Fruit fly (Drosophila melanogaster) whole organism, embryonic: ENCODE measurements around the gene CG7564.

ENCODE experiments used
- Adf1 ChIP-seq: fragments of 200-800 bp; sonication (Bioruptor generic); IDR thresholded peaks from 2 replicates; pipeline ENCODE4 v1.3.6; 2022; ENCODE audit warnings: missing biosample characterization, missing genetic modification characterization
- B-H2 ChIP-seq: fragments of 200-800 bp; sonication (Bioruptor generic); optimal IDR thresholded peaks from 2 replicates; lab custom pipeline; 2018; ENCODE audit warnings: missing biosample characterization, mild to moderate bottlenecking, missing genetic modification characterization
- Blimp-1 ChIP-seq: fragments of 200-800 bp; sonication (Bioruptor generic); optimal IDR thresholded peaks from 3 replicates; lab custom pipeline; 2018; ENCODE audit warnings: missing biosample characterization, missing genetic modification characterization, mild to moderate bottlenecking, moderate library complexity, missing genetic modification reagents
- BtbVII ChIP-seq: fragments of 200-800 bp; sonication (Bioruptor generic); optimal IDR thresholded peaks from 3 replicates; lab custom pipeline; 2017; ENCODE audit warnings: missing biosample characterization, mild to moderate bottlenecking, missing genetic modification characterization
- CG10147 ChIP-seq: fragments of 200-800 bp; sonication (Bioruptor generic); optimal IDR thresholded peaks from 2 replicates; lab custom pipeline; 2019; ENCODE audit warnings: missing biosample characterization, mild to moderate bottlenecking, missing genetic modification characterization, moderate library complexity
- CG1024 ChIP-seq: fragments of 200-800 bp; sonication (Bioruptor generic); IDR thresholded peaks from 2 replicates; pipeline ENCODE4 v1.3.6; 2022; ENCODE audit warnings: missing biosample characterization, missing genetic modification characterization
- CG10321 ChIP-seq: fragments of 200-800 bp; sonication (Bioruptor generic); IDR thresholded peaks from 2 replicates; pipeline ENCODE4 v1.3.6; 2022; ENCODE audit warnings: missing biosample characterization, missing genetic modification characterization
- CG13624 ChIP-seq: fragments of 200-800 bp; sonication (Bioruptor generic); optimal IDR thresholded peaks from 2 replicates; lab custom pipeline; 2016; ENCODE audit warnings: missing biosample characterization, missing genetic modification characterization
- CG14050 ChIP-seq: fragments of 200-800 bp; sonication (Bioruptor generic); IDR thresholded peaks from 3 replicates; pipeline ENCODE4 v1.3.6; 2022; ENCODE audit warnings: missing biosample characterization, missing genetic modification characterization
- CG15479 ChIP-seq: fragments of 200-800 bp; sonication (Bioruptor generic); optimal IDR thresholded peaks from 3 replicates; lab custom pipeline; 2019; ENCODE audit warnings: missing biosample characterization, mild to moderate bottlenecking, missing genetic modification characterization, moderate library complexity
- CG16813 ChIP-seq: fragments of 200-800 bp; sonication (Bioruptor generic); IDR thresholded peaks from 3 replicates; pipeline ENCODE4 v1.3.6; 2022; ENCODE audit warnings: missing biosample characterization, missing genetic modification characterization; ENCODE audit not compliant: partially characterized antibody
- CG17385 ChIP-seq: fragments of 200-800 bp; sonication (Bioruptor generic); optimal IDR thresholded peaks from 3 replicates; lab custom pipeline; 2018; ENCODE audit warnings: missing biosample characterization, mild to moderate bottlenecking, missing genetic modification characterization
- CG1792 ChIP-seq: fragments of 200-800 bp; sonication (Bioruptor generic); optimal IDR thresholded peaks from 2 replicates; lab custom pipeline; 2016; ENCODE audit warnings: missing biosample characterization, missing genetic modification characterization
- CG18619 ChIP-seq: fragments of 200-800 bp; sonication (Bioruptor generic); optimal IDR thresholded peaks from 3 replicates; lab custom pipeline; 2017; ENCODE audit warnings: missing biosample characterization, mild to moderate bottlenecking, missing genetic modification characterization
- CG2116 ChIP-seq: fragments of 200-800 bp; sonication (Bioruptor generic); optimal IDR thresholded peaks from 3 replicates; lab custom pipeline; 2018; ENCODE audit warnings: missing biosample characterization, mild to moderate bottlenecking, missing genetic modification characterization
- CG30020 ChIP-seq: fragments of 200-800 bp; optimal IDR thresholded peaks from 2 replicates; lab custom pipeline; 2019; ENCODE audit warnings: missing biosample characterization, mild to moderate bottlenecking, missing genetic modification characterization, moderate library complexity
- CG31441 ChIP-seq: fragments of 200-800 bp; sonication (Bioruptor generic); IDR thresholded peaks from 2 replicates; pipeline ENCODE4 v1.3.6; 2022; ENCODE audit warnings: missing biosample characterization, missing genetic modification characterization
- CG3995 ChIP-seq: fragments of 200-800 bp; sonication (Bioruptor generic); optimal IDR thresholded peaks from 3 replicates; lab custom pipeline; 2016; ENCODE audit warnings: missing biosample characterization, missing genetic modification characterization
- CG4730 ChIP-seq: fragments of 200-800 bp; sonication (Bioruptor generic); IDR thresholded peaks from 2 replicates; pipeline ENCODE4 v1.3.6; 2022; ENCODE audit warnings: missing biosample characterization, missing genetic modification characterization
- CG7556 ChIP-seq: fragments of 200-800 bp; sonication (Bioruptor generic); optimal IDR thresholded peaks from 2 replicates; lab custom pipeline; 2017; ENCODE audit warnings: missing biosample characterization, mild to moderate bottlenecking, missing genetic modification characterization
- CG7745 ChIP-seq: fragments of 200-800 bp; sonication (Bioruptor generic); optimal IDR thresholded peaks from 2 replicates; lab custom pipeline; 2018; ENCODE audit warnings: missing biosample characterization, mild to moderate bottlenecking, missing genetic modification characterization, moderate library complexity
- CG9797 ChIP-seq: fragments of 200-800 bp; sonication (Bioruptor generic); optimal IDR thresholded peaks from 3 replicates; lab custom pipeline; 2018; ENCODE audit warnings: missing biosample characterization, mild to moderate bottlenecking, missing genetic modification characterization
- Dad ChIP-seq: fragments of 200-800 bp; sonication (Bioruptor generic); optimal IDR thresholded peaks from 3 replicates; lab custom pipeline; 2016; ENCODE audit warnings: missing biosample characterization, missing genetic modification characterization
- Dp ChIP-seq: fragments of 200-800 bp; sonication (Bioruptor generic); optimal IDR thresholded peaks from 2 replicates; lab custom pipeline; 2018; ENCODE audit warnings: missing biosample characterization, mild to moderate bottlenecking, missing genetic modification characterization, moderate library complexity
- Fer3 ChIP-seq: fragments of 200-800 bp; sonication (Bioruptor generic); optimal IDR thresholded peaks from 2 replicates; lab custom pipeline; 2018; ENCODE audit warnings: missing biosample characterization, mild to moderate bottlenecking, missing genetic modification characterization, moderate library complexity
- Hr39 ChIP-seq: fragments of >200 bp; optimal IDR thresholded peaks from 2 replicates; lab custom pipeline; 2017
- Opbp ChIP-seq: fragments of 200-800 bp; sonication (Bioruptor generic); IDR thresholded peaks from 3 replicates; pipeline ENCODE4 v1.3.6; 2022; ENCODE audit warnings: missing biosample characterization, missing genetic modification characterization; ENCODE audit not compliant: partially characterized antibody
- Optix ChIP-seq: fragments of 200-800 bp; sonication (Bioruptor generic); IDR thresholded peaks from 3 replicates; pipeline ENCODE4 v1.3.6; 2022; ENCODE audit warnings: missing biosample characterization, missing genetic modification characterization
- PHDP ChIP-seq: fragments of 200-800 bp; sonication (Bioruptor generic); optimal IDR thresholded peaks from 3 replicates; lab custom pipeline; 2018; ENCODE audit warnings: missing biosample characterization, mild to moderate bottlenecking, missing genetic modification characterization, moderate library complexity
- Ptx1 ChIP-seq: fragments of 200-800 bp; sonication (Bioruptor generic); IDR thresholded peaks from 2 replicates; pipeline ENCODE4 v1.3.6; 2022; ENCODE audit warnings: missing biosample characterization, missing genetic modification characterization
- Scr ChIP-seq: fragments of 200-800 bp; sonication (Bioruptor generic); IDR thresholded peaks from 2 replicates; pipeline ENCODE4 v1.3.6; 2022; ENCODE audit warnings: missing biosample characterization, missing genetic modification characterization; ENCODE audit not compliant: partially characterized antibody
- Ssrp ChIP-seq: fragments of 200-800 bp; sonication (Bioruptor generic); optimal IDR thresholded peaks from 2 replicates; lab custom pipeline; 2018; ENCODE audit warnings: missing biosample characterization, mild to moderate bottlenecking, missing genetic modification characterization, moderate library complexity
- btn ChIP-seq: fragments of 200-800 bp; sonication (Bioruptor generic); optimal IDR thresholded peaks from 2 replicates; lab custom pipeline; 2016; ENCODE audit warnings: missing biosample characterization, missing genetic modification characterization
- crol ChIP-seq: fragments of 200-800 bp; sonication (Bioruptor generic); IDR thresholded peaks from 2 replicates; pipeline ENCODE4 v1.3.6; 2022; ENCODE audit warnings: missing biosample characterization, missing genetic modification characterization
- dm ChIP-seq: fragments of 200-800 bp; sonication (Bioruptor generic); optimal IDR thresholded peaks from 3 replicates; lab custom pipeline; 2016; ENCODE audit warnings: missing biosample characterization, missing genetic modification characterization
- fd102C ChIP-seq: fragments of 200-800 bp; sonication (Bioruptor generic); optimal IDR thresholded peaks from 2 replicates; lab custom pipeline; 2018; ENCODE audit warnings: missing biosample characterization, mild to moderate bottlenecking, missing genetic modification characterization, moderate library complexity
- gem ChIP-seq: fragments of 200-800 bp; sonication (Bioruptor generic); optimal IDR thresholded peaks from 2 replicates; lab custom pipeline; 2019; ENCODE audit warnings: missing biosample characterization, mild to moderate bottlenecking, missing genetic modification characterization, moderate library complexity
- gsb ChIP-seq: fragments of 200-800 bp; sonication (Bioruptor generic); IDR thresholded peaks from 2 replicates; pipeline ENCODE4 v1.3.6; 2022; ENCODE audit warnings: missing biosample characterization, missing genetic modification characterization
- gsb-n ChIP-seq: fragments of 200-800 bp; sonication (Bioruptor generic); optimal IDR thresholded peaks from 3 replicates; lab custom pipeline; 2018; ENCODE audit warnings: missing biosample characterization, mild to moderate bottlenecking, missing genetic modification characterization
- hb ChIP-seq: fragments of 200-800 bp; sonication (Bioruptor generic); IDR thresholded peaks from 3 replicates; pipeline ENCODE4 v1.3.6; 2022; ENCODE audit warnings: missing biosample characterization, missing genetic modification characterization; ENCODE audit not compliant: partially characterized antibody
- jing ChIP-seq: fragments of 200-800 bp; sonication (Bioruptor generic); optimal IDR thresholded peaks from 2 replicates; lab custom pipeline; 2018; ENCODE audit warnings: missing biosample characterization, mild to moderate bottlenecking, missing genetic modification characterization
- mirr ChIP-seq: fragments of 200-800 bp; sonication (Bioruptor generic); optimal IDR thresholded peaks from 3 replicates; lab custom pipeline; 2018; ENCODE audit warnings: missing biosample characterization, mild to moderate bottlenecking, missing genetic modification characterization
- mld ChIP-seq: fragments of 200-800 bp; sonication (Bioruptor generic); IDR thresholded peaks from 3 replicates; pipeline ENCODE4 v1.3.6; 2022; ENCODE audit warnings: missing biosample characterization, missing genetic modification characterization; ENCODE audit not compliant: partially characterized antibody
- odd ChIP-seq: fragments of 200-800 bp; sonication (Bioruptor generic); optimal IDR thresholded peaks from 2 replicates; lab custom pipeline; 2017; ENCODE audit warnings: missing biosample characterization, mild to moderate bottlenecking, missing genetic modification characterization
- peb ChIP-seq: fragments of 200-800 bp; sonication (Bioruptor generic); IDR thresholded peaks from 2 replicates; pipeline ENCODE4 v1.3.6; 2022; ENCODE audit warnings: missing biosample characterization, missing genetic modification characterization
- row ChIP-seq: fragments of 200-800 bp; sonication (Bioruptor generic); IDR thresholded peaks from 3 replicates; pipeline ENCODE4 v1.3.6; 2022; ENCODE audit warnings: missing biosample characterization, missing genetic modification characterization
- slp2 ChIP-seq: fragments of 200-800 bp; sonication (Bioruptor generic); optimal IDR thresholded peaks from 2 replicates; lab custom pipeline; 2016; ENCODE audit warnings: missing biosample characterization, missing genetic modification characterization
- sna ChIP-seq: fragments of 200-800 bp; sonication (Bioruptor generic); IDR thresholded peaks from 2 replicates; pipeline ENCODE4 v1.3.6; 2022; ENCODE audit warnings: missing biosample characterization, missing genetic modification characterization; ENCODE audit not compliant: partially characterized antibody
- toy ChIP-seq: fragments of 200-800 bp; sonication (Bioruptor generic); IDR thresholded peaks from 2 replicates; pipeline ENCODE4 v1.3.6; 2022; ENCODE audit warnings: missing biosample characterization, missing genetic modification characterization
- zen ChIP-seq: fragments of 200-800 bp; sonication (Bioruptor generic); optimal IDR thresholded peaks from 3 replicates; lab custom pipeline; 2018; ENCODE audit warnings: missing biosample characterization, mild to moderate bottlenecking, missing genetic modification characterization, moderate library complexity

The CG7564 gene

dm6 chr3L:17529511-17530194 lies 15.6 kb downstream of the CG7564 start, which contains the start of the genes Edc3 and Nedd4:
Gene Edc3 (minus strand): TSS chr3L:17529861.
Gene Nedd4 (plus strand): TSS chr3L:17530081.
- peak; percentile 32 for TF ChIP-seq PHDP (tag; lab: Kevin White, UChicago)
- no peak for TF ChIP-seq Adf1 (GFP tag; lab: Robert Waterston, UW)
- peak; percentile 46 for TF ChIP-seq CG10147 (GFP tag; lab: Kevin White, UChicago)
- peak; percentile 19 for TF ChIP-seq Dp (GFP tag; lab: Kevin White, UChicago)
- TF ChIP-seq CG2116: peak; percentile 52
- peak; percentile 30 for TF ChIP-seq CG30020 (tag; lab: Kevin White, UChicago)
- TF ChIP-seq gsb (GFP tag; lab: Robert Waterston, UW): no peak
- no peak for TF ChIP-seq CG1792 (GFP tag; lab: Kevin White, UChicago)
- peak; percentile 92 for TF ChIP-seq CG9797 (GFP tag; lab: Kevin White, UChicago)
- no peak for TF ChIP-seq CG7556
- no peak for TF ChIP-seq toy
- peak; percentile 28; the same call in 1 of the 2 replicates for TF ChIP-seq Scr (GFP tag; lab: Robert Waterston, UW)
- TF ChIP-seq btn (GFP tag; lab: Kevin White, UChicago): no peak
- TF ChIP-seq mld: no peak
- peak; percentile 16 for TF ChIP-seq CG3995 (GFP tag; lab: Kevin White, UChicago)
- TF ChIP-seq BtbVII (GFP tag; lab: Kevin White, UChicago): peak; percentile 29
- TF ChIP-seq jing (GFP tag; lab: Kevin White, UChicago): no peak
- no peak for TF ChIP-seq Ptx1 (GFP tag; lab: Robert Waterston, UW)
- peak; percentile 54; the same call in 1 of the 2 replicates for TF ChIP-seq CG31441
- TF ChIP-seq CG14050 (GFP tag; lab: Robert Waterston, UW): no peak
- peak; percentile 17 for TF ChIP-seq Fer3
- no peak for TF ChIP-seq slp2 (GFP tag; lab: Kevin White, UChicago)
- no peak for TF ChIP-seq Hr39 (lab: Kevin White, UChicago)
- peak; percentile 48 for TF ChIP-seq odd (GFP tag; lab: Kevin White, UChicago)
- peak; percentile 78 for TF ChIP-seq row (GFP tag; lab: Robert Waterston, UW)
- TF ChIP-seq CG16813 (GFP tag; lab: Robert Waterston, UW): peak; percentile 21; the same call in 1 of the 3 replicates
- TF ChIP-seq CG18619 (GFP tag; lab: Kevin White, UChicago): peak; percentile 25
- no peak for TF ChIP-seq Optix
- TF ChIP-seq mirr: no peak
- no peak for TF ChIP-seq fd102C
- peak; percentile 32 for TF ChIP-seq CG15479 (GFP tag; lab: Kevin White, UChicago)
- no peak for TF ChIP-seq hb
- TF ChIP-seq gsb-n (tag; lab: Kevin White, UChicago): peak; percentile 69
- no peak for TF ChIP-seq gem (tag; lab: Kevin White, UChicago)
- no peak for TF ChIP-seq Blimp-1 (GFP tag; lab: Kevin White, UChicago)
- TF ChIP-seq CG7745 (tag; lab: Kevin White, UChicago): no peak
- no peak for TF ChIP-seq CG4730 (GFP tag; lab: Robert Waterston, UW)
- TF ChIP-seq crol (GFP tag; lab: Robert Waterston, UW): no peak
- TF ChIP-seq CG17385 (GFP tag; lab: Kevin White, UChicago): peak; percentile 94
- peak; percentile 13 for TF ChIP-seq zen (tag; lab: Kevin White, UChicago)
- TF ChIP-seq CG13624 (GFP tag; lab: Kevin White, UChicago): peak; percentile 93
- TF ChIP-seq Dad (GFP tag; lab: Kevin White, UChicago): no peak
- TF ChIP-seq dm (GFP tag; lab: Kevin White, UChicago): peak; percentile 23
- TF ChIP-seq peb (GFP tag; lab: Robert Waterston, UW): no peak
- TF ChIP-seq B-H2 (GFP tag; lab: Kevin White, UChicago): no peak
- TF ChIP-seq CG10321 (GFP tag; lab: Robert Waterston, UW): no peak
- no peak for TF ChIP-seq Ssrp (tag; lab: Kevin White, UChicago)
- no peak for TF ChIP-seq CG1024
- TF ChIP-seq sna: no peak
- no peak for TF ChIP-seq Opbp (GFP tag; lab: Robert Waterston, UW)
